Worm (Caenorhabditis elegans): ENCODE data around the gene Y43D4A.2.
"Not testable (repeated sequence)": the region's sequence is repeated elsewhere in the genome, so short reads cannot be mapped to it uniquely, and the experiment has no call there.

Y43D4A.2 gene

ce11 chrIV:16755771-16756170 lies at the start of gene Y43D4A.2:
Y43D4A.2 (minus strand) TSS chrIV:16755871.
- TF ChIP-seq nfya-1 (tag; optimal IDR thresholded peaks at IDR 0.05; ENCODE audit: insufficient read depth); fkh-2 (tag; optimal IDR thresholded peaks at IDR 0.05); ama-1 (optimal IDR thresholded peaks at IDR 0.05): not testable (repeated sequence)

ce11 chrIV:16787024-16787423 lies 31.4 kb upstream of the Y43D4A.2 start, which contains the start of gene Y43D4A.6:
Y43D4A.6 (plus strand) TSS chrIV:16787324.
- no peak for TF ChIP-seq ceh-9 (tag; optimal IDR thresholded peaks at IDR 0.05)
- no peak for TF ChIP-seq fos-1 (tag; optimal IDR thresholded peaks at IDR 0.05)
- TF ChIP-seq nhr-25 (tag; optimal IDR thresholded peaks at IDR 0.05): no peak

ce11 chrIV:16778644-16779043 lies 23.0 kb upstream of the Y43D4A.2 start:
- TF ChIP-seq tbx-2 (tag; optimal IDR thresholded peaks at IDR 0.05) (no peak), ceh-82 (tag; optimal IDR thresholded peaks at IDR 0.05) (no peak), nhr-76 (tag; optimal IDR thresholded peaks at IDR 0.05) (no peak), daf-12 (tag; optimal IDR thresholded peaks at IDR 0.05) (no peak), unc-39 (tag; optimal IDR thresholded peaks at IDR 0.05) (no peak), fkh-10 (GFP tag; optimal IDR thresholded peaks at IDR 0.05) (no peak), lsy-12 (tag; optimal IDR thresholded peaks at IDR 0.05) (no peak), nhr-23 (tag; optimal IDR thresholded peaks at IDR 0.05) (no peak), ztf-4 (tag; optimal IDR thresholded peaks at IDR 0.05) (no peak), fos-1 (tag; optimal IDR thresholded peaks at IDR 0.05) (no peak), ceh-9 (tag; optimal IDR thresholded peaks at IDR 0.05) (no peak), nhr-237 (tag; optimal IDR thresholded peaks at IDR 0.05) (no peak), elt-3 (tag; optimal IDR thresholded peaks at IDR 0.05) (no peak), pqm-1 (tag; optimal IDR thresholded peaks at IDR 0.05) (no peak), R02D3.7 (tag; optimal IDR thresholded peaks at IDR 0.05) (no peak), mdl-1 (tag; optimal IDR thresholded peaks at IDR 0.05) (no peak), elt-1 (tag; optimal IDR thresholded peaks at IDR 0.05) (no peak), ama-1 (optimal IDR thresholded peaks at IDR 0.05) (no peak), lin-39 (tag; optimal IDR thresholded peaks at IDR 0.05) (no peak)

- no peak for TF ChIP-seq ceh-16 (tag; optimal IDR thresholded peaks at IDR 0.05)
Measured at ce11 chrIV:16777758-16778157, 22.1 kb upstream of the Y43D4A.2 start.

ce11 chrIV:16776915-16777314 lies 21.2 kb upstream of the Y43D4A.2 start:
- TF ChIP-seq pqm-1 (tag; optimal IDR thresholded peaks at IDR 0.05) (no peak), snpc-4 (tag; optimal IDR thresholded peaks at IDR 0.05) (no peak)

ce11 chrIV:16775925-16776324 lies 20.3 kb upstream of the Y43D4A.2 start:
- TF ChIP-seq lin-39 (tag; optimal IDR thresholded peaks at IDR 0.05) (peak; percentile 3), tbx-2 (tag; optimal IDR thresholded peaks at IDR 0.05) (peak; percentile 7), nhr-25 (tag; optimal IDR thresholded peaks at IDR 0.05) (no peak), elt-2 (tag; optimal IDR thresholded peaks at IDR 0.05) (peak; percentile 30), jun-1 (tag; optimal IDR thresholded peaks at IDR 0.05) (no peak), hmg-11 (tag; optimal IDR thresholded peaks at IDR 0.05) (peak; percentile 82), snpc-4 (tag; optimal IDR thresholded peaks at IDR 0.05) (peak; percentile 39), nhr-43 (tag; optimal IDR thresholded peaks at IDR 0.05; ENCODE audit: poor library complexity, severe bottlenecking) (peak; percentile 13)

ce11 chrIV:16775455-16775854 lies 19.8 kb upstream of the Y43D4A.2 start, which contains the start of gene Y43D4A.5:
Y43D4A.5 (plus strand) TSS chrIV:16775755.
- TF ChIP-seq fkh-2 (tag; optimal IDR thresholded peaks at IDR 0.05): no peak
- TF ChIP-seq nhr-25 (tag; optimal IDR thresholded peaks at IDR 0.05): no peak
- no peak for TF ChIP-seq jun-1 (tag; optimal IDR thresholded peaks at IDR 0.05)
- no peak for TF ChIP-seq egl-5 (tag; optimal IDR thresholded peaks at IDR 0.05)
- no peak for TF ChIP-seq mml-1 (tag; optimal IDR thresholded peaks at IDR 0.05)
- TF ChIP-seq ama-1 (optimal IDR thresholded peaks at IDR 0.05): no peak
- TF ChIP-seq hmg-11 (tag; optimal IDR thresholded peaks at IDR 0.05): no peak

All from whole organism, L3 larva.